Fruit fly (Drosophila melanogaster): ENCODE measurements around the gene Bin1.

Gene Bin1

dm6 chr3R:16221359-16222299 lies 32.3 kb upstream of the Bin1 start:
- peak; percentile 97 for TF ChIP-seq CG14655 (GFP tag; optimal IDR thresholded peaks at IDR 0.05)
- TF ChIP-seq EcR (GFP tag; optimal IDR thresholded peaks at IDR 0.05) = peak; percentile 61
- TF ChIP-seq CG15710 (tag; optimal IDR thresholded peaks at IDR 0.05) = peak; percentile 89
- peak; percentile 67 for TF ChIP-seq CG34367 (tag; optimal IDR thresholded peaks at IDR 0.05)
- TF ChIP-seq CG32121 (GFP tag; IDR thresholded peaks at IDR 0.05) = peak; percentile 71; the same call in 1 of the 2 replicates
- peak; percentile 92 for TF ChIP-seq CG9948 (tag; optimal IDR thresholded peaks at IDR 0.05)
- peak; percentile 76 for TF ChIP-seq CG4496 (GFP tag; IDR thresholded peaks at IDR 0.05)
- TF ChIP-seq Pif1B (GFP tag; optimal IDR thresholded peaks at IDR 0.05) = peak; percentile 42
- peak; percentile 91 for TF ChIP-seq CG8159 (tag; optimal IDR thresholded peaks at IDR 0.05)
- TF ChIP-seq fd96Ca (GFP tag; IDR thresholded peaks at IDR 0.05) = no peak; the same call in 2 of the 3 replicates
- TF ChIP-seq CG17806 (tag; optimal IDR thresholded peaks at IDR 0.05) = peak; percentile 71
- TF ChIP-seq Snoo (tag; optimal IDR thresholded peaks at IDR 0.05) = peak; percentile 91
- peak; percentile 63 for TF ChIP-seq D1 (tag; optimal IDR thresholded peaks at IDR 0.05)
- peak; percentile 38 for TF ChIP-seq CG13204 (GFP tag; optimal IDR thresholded peaks at IDR 0.05)
- no peak for TF ChIP-seq gl (tag; optimal IDR thresholded peaks at IDR 0.05)
- peak; percentile 12; the same call in 1 of the 2 replicates for TF ChIP-seq CG10348 (GFP tag; IDR thresholded peaks at IDR 0.05)
- peak; percentile 67 for TF ChIP-seq Pif1A (GFP tag; optimal IDR thresholded peaks at IDR 0.05)
- TF ChIP-seq Ets98B (GFP tag; IDR thresholded peaks at IDR 0.05) = no peak; the same call in 1 of the 2 replicates
- TF ChIP-seq CG12605 (GFP tag; IDR thresholded peaks at IDR 0.05) = peak; percentile 44
- TF ChIP-seq rn (GFP tag; IDR thresholded peaks at IDR 0.05) = peak; percentile 29
- peak; percentile 85 for TF ChIP-seq CG8301 (tag; optimal IDR thresholded peaks at IDR 0.05)

- TF ChIP-seq CG10348 (GFP tag; IDR thresholded peaks at IDR 0.05) = no peak
- peak; percentile 35 for TF ChIP-seq CG13204 (GFP tag; optimal IDR thresholded peaks at IDR 0.05)
These were observed 31.5 kb upstream of the Bin1 start for dm6 chr3R:16220854-16221253.

DNA sequence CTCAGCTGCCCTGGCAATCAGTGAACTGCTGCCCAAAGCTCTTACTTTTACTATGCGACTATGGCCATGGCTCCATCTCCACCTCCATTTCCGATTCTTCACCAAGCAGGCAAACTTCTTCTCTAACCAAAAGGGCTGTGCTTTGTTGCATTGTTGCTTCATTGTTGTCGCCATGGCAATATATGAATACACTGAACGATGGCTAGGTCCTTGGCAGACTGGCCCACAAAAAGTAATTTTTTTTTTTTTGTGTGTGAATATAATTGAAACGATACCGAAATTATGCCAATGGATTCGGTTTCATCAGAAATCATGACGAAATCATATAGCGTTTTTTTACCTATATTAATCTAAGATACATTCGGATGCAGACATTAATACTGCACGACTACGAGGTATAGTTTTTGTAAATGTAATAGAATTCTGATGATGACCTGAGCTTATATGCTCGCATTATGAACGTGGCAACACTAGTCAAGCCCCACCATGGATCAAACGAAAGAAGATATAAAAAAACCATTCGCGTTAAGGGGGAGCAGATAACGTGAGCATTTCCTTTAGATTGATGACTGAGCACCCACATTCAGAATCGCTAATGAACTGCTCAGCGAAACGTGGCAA lies 30.8 kb upstream of the Bin1 start:
- TF ChIP-seq CG13204 (GFP tag; optimal IDR thresholded peaks at IDR 0.05) = no peak
- peak; percentile 24 for TF ChIP-seq CG14655 (GFP tag; optimal IDR thresholded peaks at IDR 0.05)

DNA sequence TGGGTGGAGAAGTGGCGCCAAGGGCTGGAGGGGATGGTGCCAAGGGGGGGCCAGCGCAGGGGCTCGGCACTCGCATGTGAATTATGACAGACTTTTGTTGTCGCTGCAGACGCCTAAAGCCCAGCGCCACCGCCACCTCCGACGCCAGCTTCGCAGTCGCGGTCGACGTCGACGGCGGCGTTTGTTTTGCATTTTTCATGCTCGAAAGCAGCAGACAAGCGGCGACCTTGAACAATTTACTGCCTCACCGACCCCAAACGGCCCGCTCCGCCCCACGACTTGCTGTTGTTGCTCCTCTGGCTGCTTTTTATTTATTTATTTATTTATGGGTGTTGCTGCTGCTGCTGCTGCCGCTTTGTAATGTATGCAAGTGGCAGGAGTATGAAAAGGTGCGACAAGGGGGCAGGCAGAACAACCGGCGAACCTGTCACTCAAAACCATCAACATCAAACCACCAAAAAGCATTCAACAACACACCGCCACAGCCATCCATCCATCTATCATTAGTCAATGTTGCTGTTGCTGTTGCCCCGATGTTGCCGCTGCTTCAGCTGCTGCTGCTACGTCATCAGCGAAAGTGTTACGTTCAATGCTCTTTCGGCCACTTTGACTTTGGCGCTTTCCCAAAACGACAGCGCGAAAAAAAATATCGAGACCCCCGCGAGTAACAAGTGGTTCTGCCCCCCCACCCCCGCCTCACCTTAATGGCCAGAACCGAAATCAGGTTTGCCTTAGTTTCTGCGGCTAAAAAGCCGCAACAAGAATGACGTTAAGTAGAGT lies 29.1 kb upstream of the Bin1 start:
- TF ChIP-seq CG15710 (tag; optimal IDR thresholded peaks at IDR 0.05) (no peak), EcR (GFP tag; optimal IDR thresholded peaks at IDR 0.05) (peak; percentile 46), Snoo (tag; optimal IDR thresholded peaks at IDR 0.05) (no peak), CG13204 (GFP tag; optimal IDR thresholded peaks at IDR 0.05) (peak; percentile 8), CG12605 (GFP tag; IDR thresholded peaks at IDR 0.05) (no peak), Ets98B (GFP tag; IDR thresholded peaks at IDR 0.05) (no peak), gl (tag; optimal IDR thresholded peaks at IDR 0.05) (no peak), D1 (tag; optimal IDR thresholded peaks at IDR 0.05) (no peak), rn (GFP tag; IDR thresholded peaks at IDR 0.05) (no peak), CG8301 (tag; optimal IDR thresholded peaks at IDR 0.05) (no peak), CG8159 (tag; optimal IDR thresholded peaks at IDR 0.05) (no peak), CG17806 (tag; optimal IDR thresholded peaks at IDR 0.05) (no peak), Pif1B (GFP tag; optimal IDR thresholded peaks at IDR 0.05) (no peak), CG32121 (GFP tag; IDR thresholded peaks at IDR 0.05) (no peak)

DNA sequence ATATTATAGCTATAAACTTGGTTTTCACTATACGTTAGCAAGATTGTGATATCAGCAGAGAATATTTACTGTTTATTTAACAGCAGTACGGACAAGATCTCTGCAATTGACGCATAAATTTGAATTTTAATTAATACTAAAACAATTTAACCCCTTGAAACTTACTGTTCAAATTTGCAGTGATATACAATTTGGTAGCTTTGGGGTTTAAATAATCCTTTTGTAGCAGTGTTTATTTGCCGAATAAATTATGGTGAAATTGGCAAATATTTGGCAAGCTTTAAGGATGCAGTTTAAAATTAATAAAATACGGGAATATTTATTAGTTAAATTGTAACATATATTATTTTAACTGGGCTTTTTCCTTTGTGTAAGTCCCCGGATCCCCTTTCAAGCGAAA lies 28.0 kb upstream of the Bin1 start:
- TF ChIP-seq CG15710 (tag; optimal IDR thresholded peaks at IDR 0.05) (peak; percentile 37), Pif1B (GFP tag; optimal IDR thresholded peaks at IDR 0.05) (peak; percentile 36), CG12605 (GFP tag; IDR thresholded peaks at IDR 0.05) (no peak), CG14655 (GFP tag; optimal IDR thresholded peaks at IDR 0.05) (peak; percentile 36), CG17806 (tag; optimal IDR thresholded peaks at IDR 0.05) (peak; percentile 18), CG8159 (tag; optimal IDR thresholded peaks at IDR 0.05) (peak; percentile 43), CG9948 (tag; optimal IDR thresholded peaks at IDR 0.05) (peak; percentile 32), EcR (GFP tag; optimal IDR thresholded peaks at IDR 0.05) (no peak), CG8301 (tag; optimal IDR thresholded peaks at IDR 0.05) (peak; percentile 4)

dm6 chr3R:16215319-16215701 lies 25.9 kb upstream of the Bin1 start:
- TF ChIP-seq CG13204 (GFP tag; optimal IDR thresholded peaks at IDR 0.05) = peak; percentile 61
- TF ChIP-seq fd96Ca (GFP tag; IDR thresholded peaks at IDR 0.05) = no peak
- no peak for TF ChIP-seq CG17806 (tag; optimal IDR thresholded peaks at IDR 0.05)
- no peak for TF ChIP-seq CG8301 (tag; optimal IDR thresholded peaks at IDR 0.05)
